Worm (Caenorhabditis elegans): Measurements from ENCODE around the gene E02H1.5.

The E02H1.5 gene

ce11 chrII:9566045-9566444, 29.0 kb upstream of the E02H1.5 start (continued):
- peak; percentile 72; the same call in 1 of the 2 replicates for TF ChIP-seq Y75B8A.6 (GFP tag; IDR thresholded peaks at IDR 0.05)
- TF ChIP-seq hlh-11 (tag; optimal IDR thresholded peaks at IDR 0.05) = peak; percentile 72
- TF ChIP-seq tra-1 (GFP tag; IDR thresholded peaks at IDR 0.05) = peak; percentile 91
- TF ChIP-seq F10B5.3 (tag; optimal IDR thresholded peaks at IDR 0.05) = no peak
- peak; percentile 62 for TF ChIP-seq nhr-48 (tag; optimal IDR thresholded peaks at IDR 0.05)
- no peak for TF ChIP-seq snpc-4 (tag; optimal IDR thresholded peaks at IDR 0.05)
- no peak for TF ChIP-seq nhr-237 (tag; optimal IDR thresholded peaks at IDR 0.05)
- TF ChIP-seq mdt-29 (GFP tag; IDR thresholded peaks at IDR 0.05) = peak; percentile 68; the same call in 1 of the 2 replicates
- TF ChIP-seq unc-62 (GFP tag; optimal IDR thresholded peaks at IDR 0.05 in 1 of 2) = no peak
- no peak for TF ChIP-seq unc-62 (tag; optimal IDR thresholded peaks at IDR 0.05)
- TF ChIP-seq arid-1 (GFP tag; conservative IDR thresholded peaks at IDR 0.05) = peak; percentile 84
- TF ChIP-seq nhr-42 (GFP tag; IDR thresholded peaks at IDR 0.05) = no peak
- no peak for TF ChIP-seq lir-3 (tag; optimal IDR thresholded peaks at IDR 0.05)
- TF ChIP-seq ztf-11 (tag; optimal IDR thresholded peaks at IDR 0.05) = no peak
- TF ChIP-seq lin-15B (tag; optimal IDR thresholded peaks at IDR 0.05) = no peak
- no peak for TF ChIP-seq Y5F2A.4 (GFP tag; optimal IDR thresholded peaks at IDR 0.05)
- TF ChIP-seq ztf-7 (tag; optimal IDR thresholded peaks at IDR 0.05) = peak; percentile 29
- no peak for TF ChIP-seq cey-2 (tag; optimal IDR thresholded peaks at IDR 0.05; ENCODE audit: borderline replicate concordance, insufficient read depth)
- TF ChIP-seq madf-5 (GFP tag; IDR thresholded peaks at IDR 0.05) = peak; percentile 91 to 93
- no peak for TF ChIP-seq attf-4 (tag; optimal IDR thresholded peaks at IDR 0.05)
- TF ChIP-seq T20F7.1 (GFP tag; optimal IDR thresholded peaks at IDR 0.05) = peak; percentile 78
- TF ChIP-seq lin-39 (tag; optimal IDR thresholded peaks at IDR 0.05) = no peak
- TF ChIP-seq dmd-9 (GFP tag; IDR thresholded peaks at IDR 0.05) = peak; percentile 57; the same call in 1 of the 2 replicates
- peak; percentile 78 for TF ChIP-seq ctbp-1 (GFP tag; IDR thresholded peaks at IDR 0.05)
- TF ChIP-seq ZK546.5 (tag; optimal IDR thresholded peaks at IDR 0.05) = no peak
- peak; percentile 20; the same call in 1 of the 2 replicates for TF ChIP-seq set-16 (GFP tag; IDR thresholded peaks at IDR 0.05)
- TF ChIP-seq nhr-102 (tag; optimal IDR thresholded peaks at IDR 0.05) = peak; percentile 50
- TF ChIP-seq ceh-44 (GFP tag; IDR thresholded peaks at IDR 0.05) = 0 out of 2 replicates have a peak, but pooled peaks have one; percentile 46
- no peak for TF ChIP-seq ama-1 (optimal IDR thresholded peaks at IDR 0.05)
- peak; percentile 67 for TF ChIP-seq dmd-6 (GFP tag; IDR thresholded peaks at IDR 0.05)
- no peak for TF ChIP-seq ceh-28 (tag; optimal IDR thresholded peaks at IDR 0.05)
- TF ChIP-seq lim-7 (GFP tag; IDR thresholded peaks at IDR 0.05) = peak; percentile 97
- peak; percentile 59 for TF ChIP-seq duxl-1 (tag; optimal IDR thresholded peaks at IDR 0.05; ENCODE audit: poor library complexity)
- TF ChIP-seq lin-29 (GFP tag; IDR thresholded peaks at IDR 0.05) = 0 out of 2 replicates have a peak, but pooled peaks have one; percentile 27
- no peak for TF ChIP-seq pqm-1 (tag; optimal IDR thresholded peaks at IDR 0.05)
- TF ChIP-seq tag-97 (GFP tag; IDR thresholded peaks at IDR 0.05) = no peak
- TF ChIP-seq nhr-11 (tag; optimal IDR thresholded peaks at IDR 0.05) = peak; percentile 71
- TF ChIP-seq nhr-76 (tag; optimal IDR thresholded peaks at IDR 0.05) = no peak
- TF ChIP-seq madf-9 (GFP tag; conservative IDR thresholded peaks at IDR 0.05) = peak; percentile 80
- TF ChIP-seq unc-39 (tag; optimal IDR thresholded peaks at IDR 0.05) = no peak
- TF ChIP-seq lin-38 (GFP tag; IDR thresholded peaks at IDR 0.05) = peak; percentile 74
- TF ChIP-seq zfp-2 (tag; optimal IDR thresholded peaks at IDR 0.05) = no peak
- TF ChIP-seq egl-27 (tag; optimal IDR thresholded peaks at IDR 0.05) = no peak
- peak; percentile 97 for TF ChIP-seq F26F4.8 (GFP tag; conservative IDR thresholded peaks at IDR 0.05)
- TF ChIP-seq Y48G9A.11 (GFP tag; IDR thresholded peaks at IDR 0.05) = peak; percentile 90
- TF ChIP-seq zfp-3 (GFP tag; conservative IDR thresholded peaks at IDR 0.05) = peak; percentile 49; the same call in 1 of the 2 replicates
- no peak for TF ChIP-seq ceh-82 (tag; optimal IDR thresholded peaks at IDR 0.05)
- peak; percentile 14 for TF ChIP-seq nhr-6 (tag; optimal IDR thresholded peaks at IDR 0.05)
- peak; percentile 98 for TF ChIP-seq aha-1 (tag)
- TF ChIP-seq pha-4 (GFP tag; IDR thresholded peaks at IDR 0.05) = peak; percentile 88; the same call in 1 of the 2 replicates
- TF ChIP-seq pha-4 (tag; optimal IDR thresholded peaks at IDR 0.05) = no peak
- no peak for TF ChIP-seq fos-1 (tag; optimal IDR thresholded peaks at IDR 0.05)
- TF ChIP-seq saeg-2 (GFP tag; IDR thresholded peaks at IDR 0.05) = 0 out of 2 replicates have a peak, but pooled peaks have one; percentile 46

Measured in whole organism, L4 larva.